Fruit fly (Drosophila melanogaster): ENCODE measurements around the gene CG43102.

CG43102 gene

DNA sequence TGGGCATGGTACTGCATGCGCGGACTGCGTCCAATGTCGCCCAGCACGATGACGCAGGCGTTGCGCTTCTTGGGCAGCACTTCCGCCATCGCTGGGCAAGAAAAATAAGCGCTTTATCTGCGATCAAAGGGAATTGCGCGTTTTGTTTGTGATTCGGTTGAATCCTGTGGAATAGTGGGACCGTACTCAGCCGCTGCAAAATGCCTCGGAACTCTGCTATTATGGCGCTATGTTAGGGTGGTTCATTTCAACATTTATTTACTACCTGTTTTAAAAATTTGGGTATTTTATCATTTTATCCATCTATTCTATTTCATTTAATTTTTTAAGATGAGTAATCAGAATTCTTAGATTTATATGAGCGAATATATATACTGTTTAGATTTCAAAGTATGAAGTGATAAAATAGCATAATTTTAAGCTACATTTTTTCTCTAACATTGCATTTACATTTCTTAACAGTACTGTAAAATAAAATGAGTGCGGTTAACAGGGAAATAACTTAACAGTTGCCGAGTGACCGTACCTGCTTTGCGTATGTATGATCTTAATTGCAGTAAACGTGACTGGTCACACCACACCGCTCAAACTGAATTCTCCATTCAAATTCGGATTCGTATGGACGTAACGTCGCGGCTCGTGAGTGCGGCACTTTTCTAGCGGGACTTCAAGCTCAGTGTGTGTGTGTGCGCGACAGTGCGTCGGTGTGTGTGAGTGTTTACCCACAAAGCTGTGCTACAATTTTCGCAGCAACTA is 16.8 kb upstream of the CG43102 start, which contains the start of the genes Alg1 and tinc (continued):
- TF ChIP-seq CHES-1-like (GFP tag; optimal IDR thresholded peaks at IDR 0.05) (no peak), zen2 (GFP tag; IDR thresholded peaks at IDR 0.05; ENCODE audit: partially characterized antibody) (no peak), Oli (tag; optimal IDR thresholded peaks at IDR 0.05) (peak; percentile 22), pros (GFP tag; optimal IDR thresholded peaks at IDR 0.05) (no peak), CG12155 (GFP tag; optimal IDR thresholded peaks at IDR 0.05) (peak; percentile 59), CG10209 (GFP tag; optimal IDR thresholded peaks at IDR 0.05) (peak; percentile 53), CG18764 (GFP tag; optimal IDR thresholded peaks at IDR 0.05) (peak; percentile 19), CG34422 (GFP tag; IDR thresholded peaks at IDR 0.05) (peak; percentile 16; the same call in 1 of the 3 replicates), D (optimal IDR thresholded peaks at IDR 0.05) (no peak), D (GFP tag; optimal IDR thresholded peaks at IDR 0.05) (no peak), CG9609 (GFP tag; optimal IDR thresholded peaks at IDR 0.05) (peak; percentile 3), croc (GFP tag; conservative IDR thresholded peaks at IDR 0.05) (no peak), NC2β (GFP tag; optimal IDR thresholded peaks at IDR 0.05) (no peak), bbx (GFP tag; IDR thresholded peaks at IDR 0.05; ENCODE audit: partially characterized antibody) (peak; percentile 54; the same call in 1 of the 2 replicates), ham (GFP tag; IDR thresholded peaks at IDR 0.05) (no peak), CG9817 (tag; optimal IDR thresholded peaks at IDR 0.05) (peak; percentile 61), Optix (GFP tag; IDR thresholded peaks at IDR 0.05) (no peak), CG12391 (tag; optimal IDR thresholded peaks at IDR 0.05) (peak; percentile 88), CG8478 (optimal IDR thresholded peaks at IDR 0.05) (no peak), Dip2 (GFP tag; IDR thresholded peaks at IDR 0.05) (no peak), Mad (GFP tag; optimal IDR thresholded peaks at IDR 0.05) (peak; percentile 32), CG14441 (GFP tag; IDR thresholded peaks at IDR 0.05) (no peak), CG18476 (GFP tag; optimal IDR thresholded peaks at IDR 0.05) (no peak), CG7372 (GFP tag; IDR thresholded peaks at IDR 0.05) (peak; percentile 26; the same call in 1 of the 2 replicates), Atf6 (GFP tag; IDR thresholded peaks at IDR 0.05) (peak; percentile 78), CG10959 (GFP tag; IDR thresholded peaks at IDR 0.05) (no peak), esg (GFP tag; conservative IDR thresholded peaks at IDR 0.05) (peak; percentile 24; the same call in 1 of the 2 replicates), fd102C (GFP tag; optimal IDR thresholded peaks at IDR 0.05) (no peak), Ets65A (GFP tag) (peak; percentile 63), hth (optimal IDR thresholded peaks at IDR 0.05) (no peak), CG17802 (tag; optimal IDR thresholded peaks at IDR 0.05) (no peak), CG8359 (GFP tag; optimal IDR thresholded peaks at IDR 0.05; ENCODE audit: borderline replicate concordance) (no peak), Trl (optimal IDR thresholded peaks at IDR 0.05) (no peak), Trl (GFP tag; optimal IDR thresholded peaks at IDR 0.05) (peak; percentile 45), ash1 (GFP tag; optimal IDR thresholded peaks at IDR 0.05) (peak; percentile 3), Deaf1 (tag; optimal IDR thresholded peaks at IDR 0.05) (peak; percentile 49), az2 (GFP tag; optimal IDR thresholded peaks at IDR 0.05) (peak; percentile 55), D19A (tag; optimal IDR thresholded peaks at IDR 0.05) (peak; percentile 68), CG10366 (GFP tag; IDR thresholded peaks at IDR 0.05) (no peak), Eip74EF (GFP tag; optimal IDR thresholded peaks at IDR 0.05) (peak in 1 of 2 experiments; percentile 43), sc (optimal IDR thresholded peaks at IDR 0.05) (no peak), sc (GFP tag; optimal IDR thresholded peaks at IDR 0.05) (no peak), Sry-β (GFP tag; optimal IDR thresholded peaks at IDR 0.05) (no peak), lilli (GFP tag; optimal IDR thresholded peaks at IDR 0.05) (peak; percentile 78), CG3726 (GFP tag; IDR thresholded peaks at IDR 0.05) (no peak), CG1832 (GFP tag; optimal IDR thresholded peaks at IDR 0.05) (no peak), vfl (GFP tag; optimal IDR thresholded peaks at IDR 0.05) (no peak), CG7928 (GFP tag; optimal IDR thresholded peaks at IDR 0.05) (no peak), p53 (GFP tag; optimal IDR thresholded peaks at IDR 0.05) (no peak), Dfd (GFP tag; optimal IDR thresholded peaks at IDR 0.05) (no peak), fd3F (GFP tag; optimal IDR thresholded peaks at IDR 0.05) (peak; percentile 71)

Data from whole organism, embryonic.